Fruit fly (Drosophila melanogaster) S2 (cell line): Measurements from ENCODE around the gene CG3526.

ENCODE experiments used
- CG8478 ChIP-seq: fragments of >200 bp; optimal IDR thresholded peaks from 2 replicates; lab custom pipeline; 2018
- CTCF ChIP-seq, 2 experiments: fragments of >200 bp; optimal IDR thresholded peaks; 2 replicates each; lab custom pipeline; 2018

DNA sequence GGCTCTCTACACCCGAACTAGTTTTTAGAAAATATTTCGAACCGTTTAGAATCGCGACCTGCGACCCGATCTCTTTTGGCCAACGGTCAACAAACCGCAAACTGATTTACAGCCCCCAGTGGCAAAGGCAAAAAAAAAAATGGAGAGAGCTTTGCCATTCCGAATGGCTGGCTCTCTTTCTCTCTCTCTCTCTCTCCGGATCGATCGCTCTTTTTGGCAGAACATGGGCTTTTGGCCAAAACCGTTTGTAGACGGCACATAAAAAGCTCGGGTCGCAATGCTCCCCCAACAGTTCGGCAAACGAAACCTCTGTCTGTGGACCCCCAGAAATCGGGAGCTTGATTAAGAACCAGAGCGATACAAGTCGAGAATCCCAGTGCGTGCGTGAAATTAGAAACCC lies 38.9 kb downstream of the CG3526 start, which contains the start of gene CG32793:
- TF ChIP-seq CG8478 (lab: Kevin White, UChicago), result no peak
- no peak for TF ChIP-seq CTCF (optimal IDR thresholded peaks at IDR 0.05; lab: Kevin White, UChicago)
